Worm (Caenorhabditis elegans) whole organism, L4 larva: ENCODE results near the gene R09E10.13.
A peak's percentile ranks its signal among the peaks of the same experiment; 100 is the strongest.

Experiments
- F10B5.3 ChIP-seq: sonication (generic microtip); optimal IDR thresholded peaks from 2 replicates; lab custom pipeline; 2016; ENCODE audit warnings: mild to moderate bottlenecking, missing genetic modification characterization, missing compliant biosample characterization
- F26F4.8 ChIP-seq: fragments of 200-800 bp; sonication (Bioruptor generic); conservative IDR thresholded peaks from 2 replicates; pipeline ENCODE4 v1.3.6; 2022; ENCODE audit warnings: missing genetic modification characterization, missing compliant biosample characterization
- F37D6.2 ChIP-seq: sonication (generic microtip); optimal IDR thresholded peaks from 2 replicates; lab custom pipeline; 2016; ENCODE audit warnings: mild to moderate bottlenecking, missing genetic modification characterization, missing compliant biosample characterization
- T26A8.4 ChIP-seq: fragments of 200-800 bp; sonication (Bioruptor generic); IDR thresholded peaks from 2 replicates; pipeline ENCODE4 v1.3.6; 2022; ENCODE audit warnings: missing genetic modification characterization, missing compliant biosample characterization
- Y48G9A.11 ChIP-seq: fragments of 200-800 bp; sonication (Bioruptor generic); IDR thresholded peaks from 2 replicates; pipeline ENCODE4 v1.3.6; 2022; ENCODE audit warnings: missing genetic modification reagents, missing genetic modification characterization, missing compliant biosample characterization
- Y75B8A.6 ChIP-seq: fragments of 200-800 bp; sonication (Bioruptor generic); IDR thresholded peaks from 2 replicates; pipeline ENCODE4 v1.3.6; 2022; ENCODE audit warnings: missing genetic modification reagents, missing genetic modification characterization, missing compliant biosample characterization
- ZK546.5 ChIP-seq, 2 experiments: sonication (generic microtip); optimal IDR thresholded peaks; 2 replicates each; lab custom pipeline; 2017; ENCODE audit warnings: missing biosample characterization in 2 of 2, missing genetic modification characterization in 2 of 2
- ceh-28 ChIP-seq: fragments of 150-350 bp; optimal IDR thresholded peaks from 2 replicates; lab custom pipeline; 2014; ENCODE audit warnings: missing biosample characterization, missing genetic modification reagents, missing genetic modification characterization
- dmd-6 ChIP-seq: fragments of 200-800 bp; sonication (Bioruptor generic); IDR thresholded peaks from 2 replicates; pipeline ENCODE4 v1.3.6; 2022; ENCODE audit warnings: missing genetic modification reagents, missing genetic modification characterization, missing compliant biosample characterization
- dmd-8 ChIP-seq: fragments of 200-800 bp; sonication (Bioruptor generic); IDR thresholded peaks from 2 replicates; pipeline ENCODE4 v1.3.6; 2022; ENCODE audit warnings: missing genetic modification characterization, missing compliant biosample characterization
- dmd-9 ChIP-seq: fragments of 200-800 bp; sonication (Bioruptor generic); IDR thresholded peaks from 2 replicates; pipeline ENCODE4 v1.3.6; 2022; ENCODE audit warnings: missing genetic modification reagents, missing genetic modification characterization, missing compliant biosample characterization
- dpl-1 ChIP-seq: fragments of 150-350 bp; optimal IDR thresholded peaks from 2 replicates; lab custom pipeline; 2014; ENCODE audit warnings: missing biosample characterization, missing genetic modification reagents, missing genetic modification characterization
- dve-1 ChIP-seq: sonication (generic microtip); optimal IDR thresholded peaks from 2 replicates; lab custom pipeline; 2017; ENCODE audit warnings: antibody characterized with exemption, mild to moderate bottlenecking, missing genetic modification characterization, missing compliant biosample characterization; ENCODE audit not compliant: insufficient read depth
- egl-27 ChIP-seq: sonication (generic microtip); optimal IDR thresholded peaks from 3 replicates; lab custom pipeline; 2017; ENCODE audit warnings: missing biosample characterization, missing genetic modification reagents, missing genetic modification characterization
- fos-1 ChIP-seq: fragments of 150-350 bp; optimal IDR thresholded peaks from 2 replicates; lab custom pipeline; 2014; ENCODE audit warnings: missing biosample characterization, missing genetic modification characterization
- hlh-11 ChIP-seq: fragments of 200-800 bp; sonication (Bioruptor generic); optimal IDR thresholded peaks from 2 replicates; lab custom pipeline; 2018; ENCODE audit warnings: mild to moderate bottlenecking, missing genetic modification characterization, missing compliant biosample characterization
- hmg-1.1 ChIP-seq: fragments of 200-800 bp; sonication (Bioruptor generic); IDR thresholded peaks from 2 replicates; pipeline ENCODE4 v1.3.6; 2022; ENCODE audit warnings: missing genetic modification reagents, missing genetic modification characterization, missing compliant biosample characterization
- lin-1 ChIP-seq: fragments of 200-800 bp; sonication (Bioruptor generic); IDR thresholded peaks from 2 replicates; pipeline ENCODE4 v1.3.6; 2022; ENCODE audit warnings: missing genetic modification reagents, missing genetic modification characterization, missing compliant biosample characterization
- lin-13 ChIP-seq: fragments of 150-350 bp; optimal IDR thresholded peaks from 2 replicates; lab custom pipeline; 2014; ENCODE audit warnings: missing biosample characterization, missing genetic modification reagents, missing genetic modification characterization
- lin-39 ChIP-seq: fragments of 150-350 bp; optimal IDR thresholded peaks from 2 replicates; lab custom pipeline; 2014; ENCODE audit warnings: missing biosample characterization, missing genetic modification reagents, missing genetic modification characterization
- lsy-2 ChIP-seq, 2 experiments: fragments of 150-350 bp in 1 of 2; sonication (generic microtip) in 1 of 2; optimal IDR thresholded peaks; 2 replicates each; lab custom pipeline; 2014 to 2017; ENCODE audit warnings: missing biosample characterization in 2 of 2, missing genetic modification characterization in 2 of 2
- madf-9 ChIP-seq: fragments of 200-800 bp; sonication (Bioruptor generic); conservative IDR thresholded peaks from 2 replicates; pipeline ENCODE4 v1.3.6; 2022; ENCODE audit warnings: missing genetic modification reagents, missing genetic modification characterization, missing compliant biosample characterization
- mdl-1 ChIP-seq, 2 experiments: fragments of 150-350 bp in 1 of 2; sonication (generic microtip) in 1 of 2; optimal IDR thresholded peaks; 2 replicates each; lab custom pipeline; 2014 to 2017; ENCODE audit warnings: missing biosample characterization in 2 of 2, missing genetic modification characterization in 2 of 2
- mdt-29 ChIP-seq: fragments of 200-800 bp; sonication (Bioruptor generic); IDR thresholded peaks from 2 replicates; pipeline ENCODE4 v1.3.6; 2022; ENCODE audit warnings: missing genetic modification reagents, missing genetic modification characterization, missing compliant biosample characterization
- mxl-2 ChIP-seq: fragments of 200-800 bp; sonication (Bioruptor generic); conservative IDR thresholded peaks from 2 replicates; pipeline ENCODE4 v1.3.6; 2022; ENCODE audit warnings: missing genetic modification reagents, missing genetic modification characterization, missing compliant biosample characterization
- mxl-3 ChIP-seq: fragments of 200-800 bp; sonication (Bioruptor generic); optimal IDR thresholded peaks from 2 replicates; lab custom pipeline; 2018; ENCODE audit warnings: mild to moderate bottlenecking, missing genetic modification characterization, missing compliant biosample characterization
- nhr-111 ChIP-seq: fragments of 200-800 bp; sonication (Bioruptor generic); optimal IDR thresholded peaks from 2 replicates; lab custom pipeline; 2018; ENCODE audit warnings: mild to moderate bottlenecking, missing genetic modification characterization, missing compliant biosample characterization
- nhr-25 ChIP-seq: sonication (generic microtip); optimal IDR thresholded peaks from 2 replicates; lab custom pipeline; 2017; ENCODE audit warnings: missing genetic modification characterization, mild to moderate bottlenecking, missing compliant biosample characterization, antibody characterized with exemption, moderate library complexity, borderline replicate concordance; ENCODE audit not compliant: insufficient read depth
- nhr-42 ChIP-seq: fragments of 200-800 bp; sonication (Bioruptor generic); IDR thresholded peaks from 2 replicates; pipeline ENCODE4 v1.3.6; 2022; ENCODE audit warnings: missing genetic modification characterization, missing compliant biosample characterization
- nhr-6 ChIP-seq: fragments of 150-350 bp; optimal IDR thresholded peaks from 2 replicates; lab custom pipeline; 2014; ENCODE audit warnings: missing biosample characterization, missing genetic modification characterization
- nhr-77 ChIP-seq: fragments of 150-350 bp; optimal IDR thresholded peaks from 2 replicates; lab custom pipeline; 2014; ENCODE audit warnings: missing biosample characterization, missing genetic modification characterization
- set-16 ChIP-seq: fragments of 200-800 bp; sonication (Bioruptor generic); IDR thresholded peaks from 2 replicates; pipeline ENCODE4 v1.3.6; 2022; ENCODE audit warnings: missing genetic modification reagents, missing genetic modification characterization, missing compliant biosample characterization
- spr-1 ChIP-seq: sonication (generic microtip); optimal IDR thresholded peaks from 2 replicates; lab custom pipeline; 2016; ENCODE audit warnings: mild to moderate bottlenecking, missing genetic modification characterization, missing compliant biosample characterization
- unc-130 ChIP-seq: sonication (generic microtip); optimal IDR thresholded peaks from 2 replicates; lab custom pipeline; 2016; ENCODE audit warnings: missing genetic modification reagents, missing genetic modification characterization, missing compliant biosample characterization
- unc-39 ChIP-seq: sonication (generic microtip); optimal IDR thresholded peaks from 2 replicates; lab custom pipeline; 2017; ENCODE audit warnings: missing biosample characterization, missing genetic modification characterization
- unc-62 ChIP-seq, 3 experiments: fragments of 150-350 bp in 1 of 3; sonication (generic microtip); optimal IDR thresholded peaks in 2 of 3; peaks in 1 of 3; 1 replicate in 1 of 3; 2 replicates in 2 of 3; lab custom pipeline; 2014 to 2017; ENCODE audit warnings: missing biosample characterization in 3 of 3, missing genetic modification characterization in 3 of 3, missing genetic modification reagents in 3 of 3, missing genotype in 1 of 3
- zag-1 ChIP-seq: fragments of 150-350 bp; optimal IDR thresholded peaks from 2 replicates; lab custom pipeline; 2014; ENCODE audit warnings: missing biosample characterization, missing genetic modification characterization
- zfp-3 ChIP-seq: fragments of 200-800 bp; sonication (Bioruptor generic); conservative IDR thresholded peaks from 2 replicates; pipeline ENCODE4 v1.3.6; 2022; ENCODE audit warnings: missing genetic modification reagents, missing genetic modification characterization, missing compliant biosample characterization

Gene R09E10.13

DNA sequence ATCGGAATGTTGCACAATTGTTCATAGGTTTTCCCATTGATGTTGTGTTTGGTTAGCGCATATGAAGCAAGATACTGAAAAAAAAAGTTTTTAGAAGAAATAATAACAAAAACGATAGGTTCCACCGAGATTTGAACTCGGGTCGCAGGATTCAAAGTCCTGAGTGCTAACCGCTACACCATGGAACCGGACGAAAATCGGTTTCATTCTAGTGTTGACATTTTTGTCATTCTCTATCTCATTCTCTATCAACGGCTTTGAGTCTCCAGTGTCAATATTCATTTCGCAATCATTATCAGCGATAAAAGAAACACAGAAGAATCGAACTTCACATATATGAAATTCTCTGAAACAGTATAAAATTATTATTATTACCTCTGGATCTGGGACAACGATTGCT, 16.2 kb upstream of the R09E10.13 start (continued):
- TF ChIP-seq lsy-2 (tag; optimal IDR thresholded peaks at IDR 0.05; lab: Kevin White, UChicago): no peak
- TF ChIP-seq dmd-6 (GFP tag; lab: Robert Waterston, UW): no peak
- no peak for TF ChIP-seq egl-27 (tag; lab: Kevin White, UChicago)
- TF ChIP-seq unc-39: no peak
- TF ChIP-seq nhr-25: no peak
- no peak for TF ChIP-seq spr-1 (tag; lab: Kevin White, UChicago)
- no peak for TF ChIP-seq nhr-6 (tag; lab: Kevin White, UChicago)
- TF ChIP-seq unc-130 (GFP tag; lab: Kevin White, UChicago): no peak
- no peak for TF ChIP-seq dmd-9
- TF ChIP-seq fos-1 (tag; lab: Kevin White, UChicago): no peak

DNA sequence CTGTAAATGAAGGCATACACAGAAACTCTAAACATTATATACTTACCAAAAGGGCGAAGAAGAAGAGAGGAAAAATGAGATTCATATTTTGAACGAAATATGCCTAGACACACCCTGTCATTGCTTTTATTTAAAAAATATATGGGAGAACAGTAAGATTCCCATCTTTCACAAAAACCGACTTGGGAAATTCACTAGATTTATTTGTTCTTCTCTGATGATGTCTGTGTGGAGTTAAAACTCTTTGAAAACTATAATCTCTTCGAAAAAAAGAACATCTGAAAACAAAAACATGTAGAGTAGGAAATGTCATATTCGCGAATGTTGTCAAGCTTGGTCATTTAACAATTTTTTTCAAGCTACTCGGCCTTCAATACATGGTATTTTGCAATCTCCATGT, 15.4 kb upstream of the R09E10.13 start, which contains the start of gene R09E10.8:
R09E10.8 (minus strand) TSS at position 101 of the 400 bp plus-strand sequence.
- TF ChIP-seq T26A8.4 (no peak), mdt-29 (GFP tag; lab: Robert Waterston, UW) (no peak), ZK546.5 (tag; optimal IDR thresholded peaks at IDR 0.05; lab: Kevin White, UChicago) (no peak), unc-62 (GFP tag; optimal IDR thresholded peaks at IDR 0.05 in 1 of 2; lab: Kevin White, UChicago) (no peak), unc-62 (tag; optimal IDR thresholded peaks at IDR 0.05; lab: Kevin White, UChicago) (no peak), Y48G9A.11 (no peak), zfp-3 (no peak), fos-1 (tag; lab: Kevin White, UChicago) (no peak), Y75B8A.6 (no peak), nhr-111 (no peak), dve-1 (tag; lab: Kevin White, UChicago) (no peak), lin-13 (GFP tag; lab: Kevin White, UChicago) (no peak), hlh-11 (tag; lab: Kevin White, UChicago) (no peak), dpl-1 (GFP tag; lab: Kevin White, UChicago) (no peak)

DNA sequence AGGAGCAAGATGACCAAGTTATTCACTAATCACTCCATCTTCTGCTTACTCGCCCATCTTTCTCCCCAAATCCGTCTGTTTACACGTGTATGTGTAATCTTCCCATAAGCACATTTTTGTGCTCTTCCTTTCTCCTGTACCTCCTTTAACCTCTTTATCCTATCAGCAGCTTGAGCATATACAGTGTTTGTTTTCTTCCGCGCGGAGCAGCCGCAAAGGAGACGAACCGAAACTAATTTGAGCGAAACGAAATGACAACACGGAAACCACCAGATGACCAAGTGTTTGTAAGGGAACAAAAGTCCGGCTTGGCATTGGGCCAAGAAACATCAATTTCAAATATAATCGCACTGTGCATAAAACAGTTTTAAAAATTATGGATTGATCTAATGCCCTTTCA, 9.4 kb upstream of the R09E10.13 start:
- TF ChIP-seq Y75B8A.6 (no peak), nhr-42 (GFP tag; lab: Robert Waterston, UW) (0 out of 2 replicates have a peak, but pooled peaks have one; percentile 6), mdl-1 (tag; optimal IDR thresholded peaks at IDR 0.05; lab: Kevin White, UChicago) (no peak), hmg-1.1 (GFP tag; lab: Robert Waterston, UW) (no peak), mxl-2 (no peak), set-16 (GFP tag; lab: Robert Waterston, UW) (no peak), ceh-28 (tag; lab: Kevin White, UChicago) (no peak)

DNA sequence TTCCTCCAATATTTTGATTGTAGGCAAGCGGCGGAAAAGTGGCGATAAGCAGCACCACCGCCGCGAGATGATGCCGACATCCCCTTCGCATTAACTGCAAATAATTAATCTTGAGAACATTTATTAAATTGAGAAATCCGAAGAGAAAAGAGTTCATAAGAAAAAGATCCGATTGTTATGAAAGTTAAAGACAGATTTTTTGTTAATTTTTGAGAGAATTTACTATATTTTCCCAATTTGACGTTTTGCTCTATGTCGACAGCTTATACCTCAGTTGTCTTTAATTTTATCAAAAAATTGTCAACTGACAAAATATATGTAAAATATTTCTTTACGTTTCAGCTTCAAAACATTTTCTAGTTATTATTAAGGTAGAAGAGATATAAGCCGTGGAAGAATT, 7.3 kb upstream of the R09E10.13 start, which contains the start of gene R09E10.5:
R09E10.5 (minus strand) TSS at position 101 of the 400 bp plus-strand sequence.
- TF ChIP-seq mxl-3 (GFP tag; lab: Kevin White, UChicago) (no peak), dmd-6 (GFP tag; lab: Robert Waterston, UW) (no peak), dmd-8 (GFP tag; lab: Robert Waterston, UW) (no peak), F37D6.2 (tag; lab: Kevin White, UChicago) (no peak), F10B5.3 (tag; lab: Kevin White, UChicago) (no peak), lin-39 (no peak), nhr-42 (GFP tag; lab: Robert Waterston, UW) (no peak), zag-1 (no peak), nhr-111 (no peak), nhr-77 (tag; lab: Kevin White, UChicago) (no peak), madf-9 (GFP tag; lab: Robert Waterston, UW) (no peak), lin-1 (no peak), F26F4.8 (no peak), dve-1 (tag; lab: Kevin White, UChicago) (no peak)
